Fruit fly (Drosophila melanogaster) whole organism, prepupa: Measurements from ENCODE around the gene DIP-epsilon.

Experiments used
- Blimp-1 ChIP-seq: fragments of 200-800 bp; sonication (Bioruptor generic); optimal IDR thresholded peaks from 3 replicates; lab custom pipeline; 2017; ENCODE audit warnings: missing biosample characterization, missing genetic modification characterization, mild to moderate bottlenecking, moderate library complexity, missing genetic modification reagents
- CG10631 ChIP-seq: fragments of 200-800 bp; sonication (Bioruptor generic); optimal IDR thresholded peaks from 2 replicates; lab custom pipeline; 2016; ENCODE audit warnings: missing biosample characterization, missing genetic modification characterization
- CG10669 ChIP-seq: fragments of 200-800 bp; sonication (Bioruptor generic); optimal IDR thresholded peaks from 3 replicates; lab custom pipeline; 2018; ENCODE audit warnings: missing biosample characterization, mild to moderate bottlenecking, missing genetic modification characterization, moderate library complexity
- CG11294 ChIP-seq: fragments of 200-800 bp; sonication (Bioruptor generic); IDR thresholded peaks from 2 replicates; pipeline ENCODE4 v1.3.6; 2022; ENCODE audit warnings: missing biosample characterization, missing genetic modification characterization
- CG11902 ChIP-seq: fragments of 200-800 bp; sonication (Bioruptor generic); optimal IDR thresholded peaks from 3 replicates; lab custom pipeline; 2016; ENCODE audit warnings: missing biosample characterization, missing genetic modification characterization
- CG15336 ChIP-seq: fragments of 200-800 bp; sonication (Bioruptor generic); IDR thresholded peaks from 2 replicates; pipeline ENCODE4 v1.3.6; 2022; ENCODE audit warnings: missing biosample characterization, missing genetic modification characterization
- CG1621 ChIP-seq: fragments of 200-800 bp; sonication (Bioruptor generic); optimal IDR thresholded peaks from 3 replicates; lab custom pipeline; 2018; ENCODE audit warnings: missing biosample characterization, mild to moderate bottlenecking, missing genetic modification characterization
- CG16779 ChIP-seq: fragments of 200-800 bp; sonication (Bioruptor generic); optimal IDR thresholded peaks from 3 replicates; lab custom pipeline; 2017; ENCODE audit warnings: missing biosample characterization, mild to moderate bottlenecking, missing genetic modification characterization
- CG3032 ChIP-seq: fragments of 200-800 bp; optimal IDR thresholded peaks from 2 replicates; lab custom pipeline; 2019; ENCODE audit warnings: missing biosample characterization, mild to moderate bottlenecking, missing genetic modification characterization, moderate library complexity
- CG31627 ChIP-seq: fragments of 200-800 bp; sonication (Bioruptor generic); optimal IDR thresholded peaks from 3 replicates; lab custom pipeline; 2016; ENCODE audit warnings: missing biosample characterization, missing genetic modification characterization
- CG32006 ChIP-seq: fragments of 200-800 bp; sonication (Bioruptor generic); optimal IDR thresholded peaks from 3 replicates; lab custom pipeline; 2017; ENCODE audit warnings: missing biosample characterization, mild to moderate bottlenecking, missing genetic modification characterization
- CG3919 ChIP-seq: fragments of 200-800 bp; sonication (Bioruptor generic); optimal IDR thresholded peaks from 3 replicates; lab custom pipeline; 2016; ENCODE audit warnings: missing biosample characterization, missing genetic modification characterization
- CG6163 ChIP-seq: fragments of 200-800 bp; sonication (Bioruptor generic); IDR thresholded peaks from 3 replicates; pipeline ENCODE4 v1.3.6; 2022; ENCODE audit warnings: missing biosample characterization, missing genetic modification characterization
- CG6276 ChIP-seq: fragments of 200-800 bp; sonication (Bioruptor generic); optimal IDR thresholded peaks from 2 replicates; lab custom pipeline; 2017; ENCODE audit warnings: missing biosample characterization, mild to moderate bottlenecking, missing genetic modification characterization
- CG7368 ChIP-seq: fragments of 200-800 bp; sonication (Bioruptor generic); optimal IDR thresholded peaks from 3 replicates; lab custom pipeline; 2016; ENCODE audit warnings: missing biosample characterization, missing genetic modification characterization
- CG8319 ChIP-seq: fragments of 200-800 bp; sonication (Bioruptor generic); optimal IDR thresholded peaks from 3 replicates; lab custom pipeline; 2016; ENCODE audit warnings: missing biosample characterization, missing genetic modification characterization
- Eip75B ChIP-seq: fragments of 200-800 bp; sonication (Bioruptor generic); optimal IDR thresholded peaks from 3 replicates; lab custom pipeline; 2016; ENCODE audit warnings: missing biosample characterization, missing genetic modification characterization
- Eip78C ChIP-seq: fragments of 200-800 bp; sonication (Bioruptor generic); peaks from one replicate; lab custom pipeline; 2016; ENCODE audit warnings: missing biosample characterization, missing genetic modification characterization
- Ets21C ChIP-seq: fragments of 200-800 bp; sonication (Bioruptor generic); optimal IDR thresholded peaks from 3 replicates; lab custom pipeline; 2016; ENCODE audit warnings: missing biosample characterization, missing genetic modification characterization
- Ets96B ChIP-seq: fragments of 200-800 bp; optimal IDR thresholded peaks from 2 replicates; lab custom pipeline; 2019; ENCODE audit warnings: missing biosample characterization, mild to moderate bottlenecking, missing genetic modification characterization, moderate library complexity
- Gug ChIP-seq: fragments of 200-800 bp; sonication (Bioruptor generic); IDR thresholded peaks from 2 replicates; pipeline ENCODE4 v1.3.6; 2022; ENCODE audit warnings: missing biosample characterization, missing genetic modification characterization
- Hr39 ChIP-seq: fragments of 200-800 bp; sonication (Bioruptor generic); optimal IDR thresholded peaks from 2 replicates; lab custom pipeline; 2016; ENCODE audit warnings: missing biosample characterization, missing genetic modification characterization
- Met ChIP-seq: fragments of 200-800 bp; sonication (Bioruptor generic); optimal IDR thresholded peaks from 3 replicates; lab custom pipeline; 2016; ENCODE audit warnings: missing biosample characterization, missing genetic modification characterization
- OdsH ChIP-seq: fragments of 200-800 bp; sonication (Bioruptor generic); optimal IDR thresholded peaks from 3 replicates; lab custom pipeline; 2016; ENCODE audit warnings: missing biosample characterization, missing genetic modification characterization
- Sox102F ChIP-seq: fragments of 200-800 bp; sonication (Bioruptor generic); optimal IDR thresholded peaks from 2 replicates; lab custom pipeline; 2016; ENCODE audit warnings: missing biosample characterization, mild to moderate bottlenecking, missing genetic modification characterization
- Sox14 ChIP-seq: fragments of 200-800 bp; sonication (Bioruptor generic); optimal IDR thresholded peaks from 3 replicates; lab custom pipeline; 2016; ENCODE audit warnings: missing biosample characterization, missing genetic modification characterization
- achi ChIP-seq: fragments of 200-800 bp; sonication (Bioruptor generic); optimal IDR thresholded peaks from 3 replicates; lab custom pipeline; 2016; ENCODE audit warnings: missing biosample characterization, missing genetic modification characterization
- acj6 ChIP-seq: fragments of 200-800 bp; sonication (Bioruptor generic); optimal IDR thresholded peaks from 3 replicates; lab custom pipeline; 2016; ENCODE audit warnings: missing biosample characterization, missing genetic modification characterization
- cyc ChIP-seq: fragments of 200-800 bp; sonication (Bioruptor generic); optimal IDR thresholded peaks from 3 replicates; lab custom pipeline; 2016; ENCODE audit warnings: missing biosample characterization, missing genetic modification characterization
- dsx ChIP-seq: fragments of 200-800 bp; optimal IDR thresholded peaks from 3 replicates; lab custom pipeline; 2019; ENCODE audit warnings: missing biosample characterization, mild to moderate bottlenecking, missing genetic modification characterization, moderate library complexity; ENCODE audit not compliant: poor library complexity, severe bottlenecking
- esn ChIP-seq: fragments of 200-800 bp; sonication (Bioruptor generic); optimal IDR thresholded peaks from 2 replicates; lab custom pipeline; 2016; ENCODE audit warnings: missing biosample characterization, mild to moderate bottlenecking, missing genetic modification characterization, moderate library complexity
- lz ChIP-seq: fragments of 200-800 bp; sonication (Bioruptor generic); optimal IDR thresholded peaks from 3 replicates; lab custom pipeline; 2016; ENCODE audit warnings: missing biosample characterization, missing genetic modification characterization
- net ChIP-seq: fragments of 200-800 bp; sonication (Bioruptor generic); optimal IDR thresholded peaks from 3 replicates; lab custom pipeline; 2016; ENCODE audit warnings: missing biosample characterization, missing genetic modification characterization
- salr ChIP-seq, 2 experiments: fragments of 200-800 bp; sonication (Bioruptor generic); optimal IDR thresholded peaks; 3 replicates each; lab custom pipeline; 2016 to 2018; ENCODE audit warnings: missing biosample characterization in 2 of 2, missing genetic modification characterization in 2 of 2, mild to moderate bottlenecking in 1 of 2
- svp ChIP-seq: fragments of 200-800 bp; sonication (Bioruptor generic); peaks from one replicate; lab custom pipeline; 2016; ENCODE audit warnings: missing biosample characterization, missing genetic modification characterization
- topi ChIP-seq: fragments of 200-800 bp; sonication (Bioruptor generic); optimal IDR thresholded peaks from 3 replicates; lab custom pipeline; 2016; ENCODE audit warnings: missing biosample characterization, missing genetic modification characterization
- vri ChIP-seq: fragments of 200-800 bp; sonication (Bioruptor generic); optimal IDR thresholded peaks from 3 replicates; lab custom pipeline; 2016; ENCODE audit warnings: missing biosample characterization, mild to moderate bottlenecking, missing genetic modification characterization

DIP-epsilon gene

dm6 chr2L:6371025-6371641 lies 40.0 kb downstream of the DIP-epsilon start:
- peak; percentile 85 for TF ChIP-seq svp (GFP tag; lab: Kevin White, UChicago)
- TF ChIP-seq CG3919: no peak
- TF ChIP-seq vri (GFP tag; lab: Kevin White, UChicago): peak; percentile 35
- TF ChIP-seq CG6163 (GFP tag; lab: Robert Waterston, UW): no peak
- no peak for TF ChIP-seq lz (GFP tag; lab: Kevin White, UChicago)

dm6 chr2L:6369286-6369685 lies 41.8 kb downstream of the DIP-epsilon start:
- TF ChIP-seq CG10631 (GFP tag; lab: Kevin White, UChicago): no peak
- TF ChIP-seq CG7368: no peak
- TF ChIP-seq svp (GFP tag; lab: Kevin White, UChicago): peak; percentile 5

dm6 chr2L:6367478-6367932 lies 43.6 kb downstream of the DIP-epsilon start, which contains the start of gene Nepl4:
TSS of gene Nepl4 (plus strand) at chr2L:6367882.
- no peak for TF ChIP-seq achi
- TF ChIP-seq, all 60 proteins: peak for 0

- peak; percentile 65 for TF ChIP-seq svp (GFP tag; lab: Kevin White, UChicago)
- TF ChIP-seq CG11902: no peak
- peak; percentile 21 for TF ChIP-seq CG1621
Observed at dm6 chr2L:6366924-6367323, 44.2 kb downstream of the DIP-epsilon start.

- no peak for TF ChIP-seq CG31627
- peak; percentile 88 for TF ChIP-seq svp (GFP tag; lab: Kevin White, UChicago)
- TF ChIP-seq Gug (GFP tag; lab: Robert Waterston, UW): no peak
- TF ChIP-seq cyc (GFP tag; lab: Kevin White, UChicago): no peak
- TF ChIP-seq net: no peak
Observed at dm6 chr2L:6360059-6360458, 51.1 kb downstream of the DIP-epsilon start.

dm6 chr2L:6358218-6358617 lies 52.9 kb downstream of the DIP-epsilon start, which contains the start of gene CG9500:
TSS of gene CG9500 (minus strand) at chr2L:6358318.
- TF ChIP-seq CG31627 (no peak), CG16779 (tag; lab: Kevin White, UChicago) (no peak), Eip78C (GFP tag; lab: Kevin White, UChicago) (no peak), acj6 (GFP tag; lab: Kevin White, UChicago) (no peak)
- TF ChIP-seq, all 60 proteins: peak for 0

dm6 chr2L:6356686-6357362 lies 54.3 kb downstream of the DIP-epsilon start:
- peak; percentile 30 for TF ChIP-seq svp (GFP tag; lab: Kevin White, UChicago)
- no peak for TF ChIP-seq CG6276 (GFP tag; lab: Kevin White, UChicago)
- no peak for TF ChIP-seq Sox102F (GFP tag; lab: Kevin White, UChicago)
- no peak for TF ChIP-seq esn
- no peak for TF ChIP-seq net
- TF ChIP-seq CG3919: peak; percentile 60
- TF ChIP-seq CG11902: no peak
- peak; percentile 5 for TF ChIP-seq topi (GFP tag; lab: Kevin White, UChicago)
- peak; percentile 74 for TF ChIP-seq Eip78C (GFP tag; lab: Kevin White, UChicago)
- TF ChIP-seq CG7368: no peak
- TF ChIP-seq CG15336: 0 out of 2 replicates have a peak, but pooled peaks have one; percentile 10
- no peak for TF ChIP-seq CG31627
- no peak for TF ChIP-seq Gug (GFP tag; lab: Robert Waterston, UW)
- TF ChIP-seq Ets21C (GFP tag; lab: Kevin White, UChicago): no peak
- peak in 1 of 2 experiments; percentile 1 for TF ChIP-seq salr (GFP tag; optimal IDR thresholded peaks at IDR 0.05; lab: Kevin White, UChicago)
- no peak for TF ChIP-seq OdsH (GFP tag; lab: Kevin White, UChicago)
- TF ChIP-seq CG3032: no peak
- no peak for TF ChIP-seq CG8319 (GFP tag; lab: Kevin White, UChicago)
- TF ChIP-seq dsx (GFP tag; lab: Kevin White, UChicago): no peak
- TF ChIP-seq Ets96B (tag; lab: Kevin White, UChicago): no peak
- no peak for TF ChIP-seq lz (GFP tag; lab: Kevin White, UChicago)
- TF ChIP-seq CG11294 (GFP tag; lab: Robert Waterston, UW): no peak
- TF ChIP-seq Eip75B (GFP tag; lab: Kevin White, UChicago): no peak
- no peak for TF ChIP-seq Hr39
- no peak for TF ChIP-seq CG10669
- TF ChIP-seq CG16779 (tag; lab: Kevin White, UChicago): no peak
- no peak for TF ChIP-seq Met (GFP tag; lab: Kevin White, UChicago)
- TF ChIP-seq CG32006 (GFP tag; lab: Kevin White, UChicago): no peak
- TF ChIP-seq Sox14: no peak
- no peak for TF ChIP-seq Blimp-1 (GFP tag; lab: Kevin White, UChicago)
